Worm (Caenorhabditis elegans) whole organism, L3 larva: Measurements from ENCODE around the gene nlp-3.

Source experiments
- nhr-67 ChIP-seq: fragments of 150-350 bp; optimal IDR thresholded peaks from 2 replicates; lab custom pipeline; 2014; ENCODE audit warnings: missing biosample characterization, missing genetic modification characterization
- skn-1 ChIP-seq: fragments of 150-350 bp; optimal IDR thresholded peaks from 2 replicates; lab custom pipeline; 2014; ENCODE audit warnings: missing biosample characterization, missing genetic modification characterization

DNA sequence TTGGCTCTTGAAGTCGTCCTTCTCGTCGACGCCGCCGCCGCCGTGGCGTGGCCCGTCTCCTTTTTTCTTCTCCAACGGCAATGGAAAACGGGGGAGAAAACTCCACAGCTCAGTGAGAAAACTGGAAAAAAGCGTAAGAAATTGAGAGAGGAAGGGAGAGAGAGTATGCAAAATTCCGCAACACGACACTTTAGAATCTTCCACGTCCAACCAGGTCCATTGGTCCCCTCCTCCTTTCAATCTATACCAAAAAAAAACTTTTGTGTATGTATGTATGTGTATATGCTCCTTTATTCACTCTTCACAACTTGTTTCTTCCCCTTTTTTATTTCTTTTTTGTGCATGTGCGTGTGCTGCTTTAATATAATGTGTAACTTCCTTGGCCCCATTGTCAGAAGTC, 30.8 kb upstream of the nlp-3 start:
- TF ChIP-seq skn-1 (tag; lab: Kevin White, UChicago) (no peak), nhr-67 (tag; lab: Kevin White, UChicago) (no peak)
